Fruit fly (Drosophila melanogaster): ENCODE data around the gene CG43083.

The CG43083 gene

DNA sequence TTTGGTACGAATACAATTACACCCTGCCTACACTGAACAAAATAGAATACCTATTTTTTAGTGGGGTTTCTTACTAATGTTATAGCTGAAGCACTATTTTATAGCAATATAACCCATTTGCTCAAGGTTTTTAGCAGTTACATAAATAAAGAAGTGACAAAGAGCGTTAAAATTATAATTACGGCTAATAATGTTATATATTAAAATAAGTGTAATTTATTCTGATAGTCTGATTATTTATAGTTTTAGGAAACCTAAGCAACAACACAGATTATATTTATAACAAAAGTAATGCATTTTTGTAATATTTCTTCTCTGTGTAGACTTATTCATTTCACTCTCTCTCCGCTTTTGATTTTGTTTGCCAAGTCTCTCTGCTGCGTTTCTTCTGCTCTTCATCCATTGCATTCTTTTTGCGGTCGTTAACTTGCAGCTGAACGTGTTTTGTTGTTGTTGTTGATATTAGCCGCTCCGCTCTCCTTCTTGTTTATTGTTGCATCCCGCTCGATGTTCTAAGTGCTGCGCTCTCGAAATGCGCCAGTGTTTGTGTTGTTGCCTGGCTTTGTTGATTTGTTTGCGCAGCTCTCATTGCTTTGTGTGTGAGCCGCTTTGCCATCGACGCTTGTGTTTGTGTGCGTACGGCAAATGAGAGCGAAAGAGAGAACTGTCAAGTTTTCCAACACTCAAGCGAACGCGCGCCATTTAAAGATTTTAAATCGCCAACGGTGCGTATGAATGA, 22.5 kb upstream of the CG43083 start (continued):
- peak; percentile 88 for TF ChIP-seq Hmr (GFP tag; optimal IDR thresholded peaks at IDR 0.05)
- peak; percentile 86 to 94 for TF ChIP-seq bsh (GFP tag; optimal IDR thresholded peaks at IDR 0.05)
- no peak for TF ChIP-seq usp (GFP tag; optimal IDR thresholded peaks at IDR 0.05)
- peak; percentile 85 for TF ChIP-seq sisA (GFP tag; IDR thresholded peaks at IDR 0.05)
- peak; percentile 7 for TF ChIP-seq CG10565 (GFP tag; optimal IDR thresholded peaks at IDR 0.05)
- TF ChIP-seq slbo (GFP tag; IDR thresholded peaks at IDR 0.05): peak; percentile 87
- no peak for TF ChIP-seq CG8944 (GFP tag; optimal IDR thresholded peaks at IDR 0.05)
- TF ChIP-seq Dfd (GFP tag; optimal IDR thresholded peaks at IDR 0.05): no peak
- peak; percentile 85 for TF ChIP-seq CG10267 (tag; optimal IDR thresholded peaks at IDR 0.05)
- TF ChIP-seq ash1 (GFP tag; optimal IDR thresholded peaks at IDR 0.05): no peak
- peak; percentile 87 for TF ChIP-seq Vsx1 (GFP tag; optimal IDR thresholded peaks at IDR 0.05)
- TF ChIP-seq Meics (GFP tag; optimal IDR thresholded peaks at IDR 0.05): peak; percentile 90
- TF ChIP-seq CG5180 (GFP tag; optimal IDR thresholded peaks at IDR 0.05): peak; percentile 82
- no peak for TF ChIP-seq tna (GFP tag; IDR thresholded peaks at IDR 0.05; ENCODE audit: partially characterized antibody)
- TF ChIP-seq CG12071 (GFP tag; optimal IDR thresholded peaks at IDR 0.05): peak; percentile 77
- peak; percentile 84 for TF ChIP-seq vvl (GFP tag; IDR thresholded peaks at IDR 0.05)
- TF ChIP-seq C15 (GFP tag; IDR thresholded peaks at IDR 0.05): peak; percentile 76; the same call in 2 of the 3 replicates
- TF ChIP-seq psq (GFP tag; optimal IDR thresholded peaks at IDR 0.05): peak; percentile 59
- no peak for TF ChIP-seq fru (optimal IDR thresholded peaks at IDR 0.05)
- no peak for TF ChIP-seq Dad (GFP tag; optimal IDR thresholded peaks at IDR 0.05)
- TF ChIP-seq CG5953 (GFP tag; IDR thresholded peaks at IDR 0.05): 0 out of 2 replicates have a peak, but pooled peaks have one; percentile 16
- peak; percentile 81 for TF ChIP-seq slou (GFP tag; optimal IDR thresholded peaks at IDR 0.05)
- peak; percentile 80 for TF ChIP-seq Nf-YB (GFP tag; optimal IDR thresholded peaks at IDR 0.05)
- TF ChIP-seq Hey (tag; optimal IDR thresholded peaks at IDR 0.05): no peak
- TF ChIP-seq CG31441 (GFP tag; IDR thresholded peaks at IDR 0.05): peak; percentile 96
- peak; percentile 87 for TF ChIP-seq CG18619 (GFP tag; optimal IDR thresholded peaks at IDR 0.05)
- no peak for TF ChIP-seq h (optimal IDR thresholded peaks at IDR 0.05)
- peak; percentile 56 for TF ChIP-seq Jarid2 (GFP tag; optimal IDR thresholded peaks at IDR 0.05)
- TF ChIP-seq Gug (GFP tag; IDR thresholded peaks at IDR 0.05): peak; percentile 65; the same call in 3 of the 4 replicates
- TF ChIP-seq CG2889 (GFP tag; IDR thresholded peaks at IDR 0.05): peak; percentile 59
- TF ChIP-seq Scr (GFP tag; IDR thresholded peaks at IDR 0.05; ENCODE audit: partially characterized antibody): no peak
- peak; percentile 25 for TF ChIP-seq vfl (GFP tag; optimal IDR thresholded peaks at IDR 0.05)
- TF ChIP-seq CG6813 (GFP tag; optimal IDR thresholded peaks at IDR 0.05): peak; percentile 71
- TF ChIP-seq Sox102F (GFP tag; optimal IDR thresholded peaks at IDR 0.05): peak; percentile 97
- no peak; the same call in 2 of the 3 replicates for TF ChIP-seq CG11560 (tag; IDR thresholded peaks at IDR 0.05)
- peak; percentile 90 for TF ChIP-seq salm (tag; optimal IDR thresholded peaks at IDR 0.05)
- no peak for TF ChIP-seq amos (GFP tag; IDR thresholded peaks at IDR 0.05; ENCODE audit: partially characterized antibody)
- TF ChIP-seq Poxn (GFP tag; IDR thresholded peaks at IDR 0.05): no peak
- peak; percentile 97 for TF ChIP-seq Sox100B (GFP tag; optimal IDR thresholded peaks at IDR 0.05)
- peak; percentile 76 for TF ChIP-seq CG14014 (GFP tag; IDR thresholded peaks at IDR 0.05)
- TF ChIP-seq BtbVII (GFP tag; optimal IDR thresholded peaks at IDR 0.05): peak; percentile 89
- TF ChIP-seq CG12219 (GFP tag; optimal IDR thresholded peaks at IDR 0.05): peak; percentile 67
- TF ChIP-seq CG9932 (GFP tag; IDR thresholded peaks at IDR 0.05): peak; percentile 79
- TF ChIP-seq CG32767 (GFP tag; IDR thresholded peaks at IDR 0.05): peak; percentile 80
- TF ChIP-seq CTCF (GFP tag; optimal IDR thresholded peaks at IDR 0.05): peak; percentile 42
- peak; percentile 38 for TF ChIP-seq CG1603 (tag; optimal IDR thresholded peaks at IDR 0.05)
- peak; percentile 86 for TF ChIP-seq HHEX (GFP tag; optimal IDR thresholded peaks at IDR 0.05)
- TF ChIP-seq CG15696 (tag; optimal IDR thresholded peaks at IDR 0.05): peak; percentile 50
- TF ChIP-seq Six4 (GFP tag; optimal IDR thresholded peaks at IDR 0.05): peak; percentile 83
- peak; percentile 23 to 65 for TF ChIP-seq chif (GFP tag; optimal IDR thresholded peaks at IDR 0.05)
